Fruit fly (Drosophila melanogaster): ENCODE measurements around the gene CG31321.

DNA sequence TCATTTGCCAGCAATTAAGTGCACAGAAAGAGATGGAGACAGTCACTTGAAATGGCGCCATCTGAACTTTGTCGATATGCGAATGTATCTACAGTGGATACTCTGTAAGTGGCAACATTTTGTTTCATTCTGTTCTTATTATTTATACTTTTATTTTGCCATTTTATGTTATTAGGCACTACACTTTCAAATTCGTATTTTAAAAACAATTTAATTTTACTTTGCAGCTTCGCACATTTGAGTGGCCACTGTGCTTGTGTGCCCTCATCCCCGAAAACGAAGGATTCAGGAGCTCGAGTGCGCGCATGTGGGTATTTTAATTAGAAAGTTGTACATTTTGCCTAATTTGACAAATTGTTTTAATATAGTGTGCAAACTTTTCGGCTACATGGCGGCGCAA lies 47.2 kb downstream of the CG31321 start:
- TF ChIP-seq CG34367 (tag; optimal IDR thresholded peaks at IDR 0.05) (peak; percentile 52), CG8159 (tag; optimal IDR thresholded peaks at IDR 0.05) (peak; percentile 67), Snoo (tag; optimal IDR thresholded peaks at IDR 0.05) (peak; percentile 34), CG8301 (tag; optimal IDR thresholded peaks at IDR 0.05) (peak; percentile 42), EcR (GFP tag; optimal IDR thresholded peaks at IDR 0.05) (no peak), CG12605 (GFP tag; IDR thresholded peaks at IDR 0.05) (peak; percentile 40; the same call in 1 of the 2 replicates), CG32121 (GFP tag; IDR thresholded peaks at IDR 0.05) (peak; percentile 17; the same call in 1 of the 2 replicates), gl (tag; optimal IDR thresholded peaks at IDR 0.05) (no peak), CG13204 (GFP tag; optimal IDR thresholded peaks at IDR 0.05) (no peak), Ets98B (GFP tag; IDR thresholded peaks at IDR 0.05) (peak; percentile 61), CG15710 (tag; optimal IDR thresholded peaks at IDR 0.05) (peak; percentile 53), fd96Ca (GFP tag; IDR thresholded peaks at IDR 0.05) (peak; percentile 51; the same call in 2 of the 3 replicates), CG4496 (GFP tag; IDR thresholded peaks at IDR 0.05) (peak; percentile 81)

Measured in whole organism, pupa.